Fruit fly (Drosophila melanogaster) Kc167 (cell line): ENCODE measurements around the gene GILT3.

Experiments
- h ChIP-seq: fragments of >200 bp; optimal IDR thresholded peaks from 3 replicates; lab custom pipeline; 2018; ENCODE audit warnings: missing external identifiers
- psq ChIP-seq: fragments of >200 bp; optimal IDR thresholded peaks from 2 replicates; lab custom pipeline; 2017; ENCODE audit warnings: missing external identifiers

- TF ChIP-seq h (lab: Kevin White, UChicago), result no peak
- no peak for TF ChIP-seq psq (lab: Kevin White, UChicago)
Observed at dm6 chr3R:23711195-23711594, 34.0 kb downstream of the GILT3 start, which contains the start of gene CG10300.
